Worm (Caenorhabditis elegans) whole organism, midembryonic: ENCODE measurements around the gene cone-1.
"Not testable (repeated sequence)": the region's sequence is repeated elsewhere in the genome, so short reads cannot be mapped to it uniquely, and the experiment has no call there.

Source experiments
- T22C8.4 ChIP-seq: fragments of 200-800 bp; sonication (Bioruptor generic); IDR thresholded peaks from 2 replicates; pipeline ENCODE4 v1.3.6; 2022; ENCODE audit warnings: missing genetic modification characterization, missing compliant biosample characterization
- cog-1 ChIP-seq: sonication (generic microtip); optimal IDR thresholded peaks from 2 replicates; lab custom pipeline; 2016; ENCODE audit warnings: missing genetic modification characterization, missing compliant biosample characterization
- flt-1 ChIP-seq: fragments of 200-800 bp; sonication (Bioruptor generic); IDR thresholded peaks from 2 replicates; pipeline ENCODE4 v1.3.6; 2022; ENCODE audit warnings: missing genetic modification characterization, missing compliant biosample characterization
- klf-2 ChIP-seq: fragments of 200-800 bp; sonication (Bioruptor generic); conservative IDR thresholded peaks from 2 replicates; pipeline ENCODE4 v1.3.6; 2022; ENCODE audit warnings: missing genetic modification reagents, missing genetic modification characterization, missing compliant biosample characterization
- med-1 ChIP-seq: sonication (generic microtip); optimal IDR thresholded peaks from 2 replicates; lab custom pipeline; 2017; ENCODE audit warnings: missing genetic modification characterization, mild to moderate bottlenecking, missing compliant biosample characterization, antibody characterized with exemption, missing genetic modification reagents; ENCODE audit not compliant: insufficient read depth
- ref-1 ChIP-seq: fragments of 200-800 bp; sonication (Bioruptor generic); conservative IDR thresholded peaks from 2 replicates; pipeline ENCODE4 v1.3.6; 2022; ENCODE audit warnings: missing genetic modification reagents, missing genetic modification characterization, missing compliant biosample characterization
- tab-1 ChIP-seq: fragments of 200-800 bp; sonication (Bioruptor generic); IDR thresholded peaks from 2 replicates; pipeline ENCODE4 v1.3.6; 2022; ENCODE audit warnings: missing genetic modification characterization, missing compliant biosample characterization
- ztf-23 ChIP-seq: fragments of 200-800 bp; sonication (Bioruptor generic); IDR thresholded peaks from 2 replicates; pipeline ENCODE4 v1.3.6; 2022; ENCODE audit warnings: missing genetic modification reagents, missing genetic modification characterization, missing compliant biosample characterization
- ztf-29 ChIP-seq: fragments of 200-800 bp; sonication (Bioruptor generic); IDR thresholded peaks from 2 replicates; pipeline ENCODE4 v1.3.6; 2022; ENCODE audit warnings: missing genetic modification reagents, missing genetic modification characterization, missing compliant biosample characterization

Gene cone-1

ce11 chrIII:2560763-2561162 is 30.4 kb downstream of the cone-1 start:
- TF ChIP-seq tab-1 (GFP tag; lab: Robert Waterston, UW) (no peak), ref-1 (GFP tag; lab: Robert Waterston, UW) (no peak; the same call in 1 of the 2 replicates), klf-2 (no peak), ztf-23 (GFP tag; lab: Robert Waterston, UW) (no peak), T22C8.4 (GFP tag; lab: Robert Waterston, UW) (no peak)

ce11 chrIII:2561410-2561809 is 31.0 kb downstream of the cone-1 start, which contains the start of gene nhr-239:
Gene nhr-239 (plus strand): TSS chrIII:2561710.
- TF ChIP-seq tab-1 (GFP tag; lab: Robert Waterston, UW), result no peak
- no peak for TF ChIP-seq flt-1 (GFP tag; lab: Robert Waterston, UW)
- TF ChIP-seq ref-1 (GFP tag; lab: Robert Waterston, UW), result no peak
- TF ChIP-seq ztf-23 (GFP tag; lab: Robert Waterston, UW), result no peak
- TF ChIP-seq ztf-29, result no peak
- TF ChIP-seq klf-2, result no peak
- TF ChIP-seq cog-1 (tag; lab: Kevin White, UChicago), result no peak
- TF ChIP-seq med-1 (GFP tag; lab: Kevin White, UChicago), result no peak
- TF ChIP-seq T22C8.4 (GFP tag; lab: Robert Waterston, UW), result no peak

ce11 chrIII:2563033-2563656 is 32.7 kb downstream of the cone-1 start:
- TF ChIP-seq med-1 (GFP tag; lab: Kevin White, UChicago) (no peak), flt-1 (GFP tag; lab: Robert Waterston, UW) (no peak), ref-1 (GFP tag; lab: Robert Waterston, UW) (no peak), ztf-23 (GFP tag; lab: Robert Waterston, UW) (no peak), cog-1 (tag; lab: Kevin White, UChicago) (no peak), klf-2 (no peak), tab-1 (GFP tag; lab: Robert Waterston, UW) (no peak), T22C8.4 (GFP tag; lab: Robert Waterston, UW) (no peak), ztf-29 (no peak)

- not testable (repeated sequence) for TF ChIP-seq ref-1 (GFP tag; lab: Robert Waterston, UW); tab-1 (GFP tag; lab: Robert Waterston, UW); cog-1 (tag; lab: Kevin White, UChicago)
These were observed 33.5 kb downstream of the cone-1 start, which contains the start of gene Y54F10AM.11 for ce11 chrIII:2563883-2564282. Gene Y54F10AM.11 (minus strand): TSS chrIII:2563983.

ce11 chrIII:2571447-2571846 is 41.0 kb downstream of the cone-1 start, which contains the start of gene Y54F10AR.2:
Gene Y54F10AR.2 (minus strand): TSS chrIII:2571547.
- TF ChIP-seq ztf-29, result no peak
- TF ChIP-seq cog-1 (tag; lab: Kevin White, UChicago), result no peak
- no peak for TF ChIP-seq flt-1 (GFP tag; lab: Robert Waterston, UW)
- no peak for TF ChIP-seq klf-2
- TF ChIP-seq tab-1 (GFP tag; lab: Robert Waterston, UW), result no peak
- TF ChIP-seq T22C8.4 (GFP tag; lab: Robert Waterston, UW), result no peak
- no peak for TF ChIP-seq ref-1 (GFP tag; lab: Robert Waterston, UW)
- TF ChIP-seq med-1 (GFP tag; lab: Kevin White, UChicago), result no peak
- TF ChIP-seq ztf-23 (GFP tag; lab: Robert Waterston, UW), result no peak

ce11 chrIII:2572421-2572820 is 42.0 kb downstream of the cone-1 start:
- TF ChIP-seq tab-1 (GFP tag; lab: Robert Waterston, UW) (no peak), klf-2 (no peak), T22C8.4 (GFP tag; lab: Robert Waterston, UW) (no peak), med-1 (GFP tag; lab: Kevin White, UChicago) (no peak), ref-1 (GFP tag; lab: Robert Waterston, UW) (no peak), ztf-23 (GFP tag; lab: Robert Waterston, UW) (no peak), ztf-29 (no peak), flt-1 (GFP tag; lab: Robert Waterston, UW) (no peak), cog-1 (tag; lab: Kevin White, UChicago) (no peak)

ce11 chrIII:2575635-2576164 is 45.3 kb downstream of the cone-1 start, which contains the start of gene Y54F10AR.1:
Gene Y54F10AR.1 (minus strand): TSS chrIII:2575685.
- no peak for TF ChIP-seq tab-1 (GFP tag; lab: Robert Waterston, UW)
- no peak for TF ChIP-seq T22C8.4 (GFP tag; lab: Robert Waterston, UW)
- TF ChIP-seq cog-1 (tag; lab: Kevin White, UChicago), result no peak
- TF ChIP-seq klf-2, result no peak
- TF ChIP-seq med-1 (GFP tag; lab: Kevin White, UChicago), result no peak
- no peak for TF ChIP-seq ztf-29
- no peak for TF ChIP-seq ztf-23 (GFP tag; lab: Robert Waterston, UW)
- no peak for TF ChIP-seq ref-1 (GFP tag; lab: Robert Waterston, UW)
- no peak for TF ChIP-seq flt-1 (GFP tag; lab: Robert Waterston, UW)

ce11 chrIII:2576360-2577259 is 46.2 kb downstream of the cone-1 start:
- TF ChIP-seq ztf-29, result no peak
- TF ChIP-seq ref-1 (GFP tag; lab: Robert Waterston, UW), result no peak
- TF ChIP-seq tab-1 (GFP tag; lab: Robert Waterston, UW), result peak; percentile 63; the same call in 1 of the 2 replicates
- peak; percentile 52; the same call in 1 of the 2 replicates for TF ChIP-seq flt-1 (GFP tag; lab: Robert Waterston, UW)
- no peak for TF ChIP-seq med-1 (GFP tag; lab: Kevin White, UChicago)
- TF ChIP-seq cog-1 (tag; lab: Kevin White, UChicago), result peak; percentile 34
- no peak for TF ChIP-seq klf-2
- TF ChIP-seq T22C8.4 (GFP tag; lab: Robert Waterston, UW), result peak; percentile 78
- TF ChIP-seq ztf-23 (GFP tag; lab: Robert Waterston, UW), result 0 out of 2 replicates have a peak, but pooled peaks have one; percentile 58
